Fruit fly (Drosophila melanogaster) whole organism, adult: ENCODE measurements around the gene Or19a.

Experiments used
- CG5204 ChIP-seq: fragments of 200-800 bp; sonication (Bioruptor generic); optimal IDR thresholded peaks from 2 replicates; lab custom pipeline; 2016; ENCODE audit warnings: missing biosample characterization, missing genetic modification characterization
- CG7045 ChIP-seq: fragments of 200-800 bp; sonication (Bioruptor generic); optimal IDR thresholded peaks from 2 replicates; lab custom pipeline; 2017; ENCODE audit warnings: missing biosample characterization, mild to moderate bottlenecking, missing genetic modification characterization
- CG7101 ChIP-seq: fragments of 200-800 bp; sonication (Bioruptor generic); optimal IDR thresholded peaks from 2 replicates; lab custom pipeline; 2018; ENCODE audit warnings: missing biosample characterization, mild to moderate bottlenecking, missing genetic modification characterization, moderate library complexity
- Crg-1 ChIP-seq: fragments of 200-800 bp; sonication (Bioruptor generic); optimal IDR thresholded peaks from 2 replicates; lab custom pipeline; 2016; ENCODE audit warnings: missing biosample characterization, missing genetic modification characterization
- cnc ChIP-seq, 2 experiments: fragments of >200 bp; optimal IDR thresholded peaks; 2 replicates each; lab custom pipeline; 2017

dm6 chrX:20165773-20166412 lies 22.9 kb upstream of the Or19a start, which contains the start of gene Phf7:
- TF ChIP-seq CG5204 = no peak
- no peak for TF ChIP-seq CG7101 (tag; lab: Kevin White, UChicago)
- TF ChIP-seq Crg-1 (GFP tag; lab: Kevin White, UChicago) = no peak
- TF ChIP-seq cnc (optimal IDR thresholded peaks at IDR 0.05; lab: Kevin White, UChicago) = no peak
- TF ChIP-seq CG7045 (GFP tag; lab: Kevin White, UChicago) = no peak
